Worm (Caenorhabditis elegans): ENCODE measurements around the gene nhr-143.

nhr-143 gene

ce11 chrV:8974889-8975422 lies at the start of gene nhr-143:
nhr-143 (minus strand) TSS chrV:8974939.
- TF ChIP-seq ceh-13 (GFP tag; optimal IDR thresholded peaks at IDR 0.05) (no peak), tbx-37 (GFP tag; conservative IDR thresholded peaks at IDR 0.05) (no peak), F13C5.2 (tag; optimal IDR thresholded peaks at IDR 0.05) (no peak), scrt-1 (GFP tag; IDR thresholded peaks at IDR 0.05) (no peak), tbx-11 (GFP tag; IDR thresholded peaks at IDR 0.05) (no peak), hmg-4 (GFP tag; optimal IDR thresholded peaks at IDR 0.05) (no peak)

DNA sequence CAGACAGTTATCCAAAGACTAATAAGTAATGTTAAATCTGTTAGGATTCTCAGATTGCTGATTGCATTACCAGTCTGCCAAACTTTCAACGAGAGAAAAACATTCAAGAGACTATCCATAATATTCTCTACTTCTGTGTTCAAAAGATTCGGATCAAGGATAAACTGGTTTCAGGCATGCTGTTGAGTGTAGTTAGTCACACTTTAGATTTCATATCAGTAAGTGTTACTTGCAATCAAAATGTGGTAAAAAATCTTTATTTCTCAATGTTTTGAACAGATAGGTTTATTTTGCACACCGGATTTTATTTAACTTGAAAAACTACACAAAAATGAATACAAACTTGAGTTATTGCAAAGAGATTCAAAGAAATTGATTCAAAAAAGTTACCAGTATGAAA lies 47.3 kb upstream of the nhr-143 start, which contains the start of gene oac-41:
Gene oac-41 (minus strand): TSS at position 101 of the 400 bp plus-strand sequence.
- TF ChIP-seq sea-1 (GFP tag; conservative IDR thresholded peaks at IDR 0.05) (no peak), aly-1 (tag; optimal IDR thresholded peaks at IDR 0.05) (no peak), tbx-37 (GFP tag; conservative IDR thresholded peaks at IDR 0.05) (no peak), ama-1 (optimal IDR thresholded peaks at IDR 0.05) (no peak), ets-7 (tag; optimal IDR thresholded peaks at IDR 0.05) (no peak), ceh-36 (tag; optimal IDR thresholded peaks at IDR 0.05) (no peak), flt-1 (GFP tag; IDR thresholded peaks at IDR 0.05) (no peak), tbx-11 (GFP tag; IDR thresholded peaks at IDR 0.05) (no peak), scrt-1 (GFP tag; IDR thresholded peaks at IDR 0.05) (no peak), pes-1 (GFP tag; IDR thresholded peaks at IDR 0.05) (no peak), hmbx-1 (tag; optimal IDR thresholded peaks at IDR 0.05) (no peak), B0310.2 (tag; optimal IDR thresholded peaks at IDR 0.05) (no peak), hnd-1 (tag; optimal IDR thresholded peaks at IDR 0.05) (no peak), ceh-13 (GFP tag; optimal IDR thresholded peaks at IDR 0.05) (no peak)

ce11 chrV:9018871-9019270 lies 44.1 kb upstream of the nhr-143 start:
- TF ChIP-seq tra-4 (tag; optimal IDR thresholded peaks at IDR 0.05) = no peak
- no peak for TF ChIP-seq tbx-11 (GFP tag; IDR thresholded peaks at IDR 0.05)
- no peak for TF ChIP-seq B0310.2 (tag; optimal IDR thresholded peaks at IDR 0.05)
- TF ChIP-seq hnd-1 (tag; optimal IDR thresholded peaks at IDR 0.05) = no peak
- TF ChIP-seq ceh-13 (GFP tag; optimal IDR thresholded peaks at IDR 0.05) = no peak
- no peak for TF ChIP-seq F13C5.2 (tag; optimal IDR thresholded peaks at IDR 0.05)

ce11 chrV:9016479-9016878 lies 41.7 kb upstream of the nhr-143 start, which contains the start of gene oac-40:
oac-40 (plus strand) TSS chrV:9016779.
- no peak for TF ChIP-seq ceh-13 (GFP tag; optimal IDR thresholded peaks at IDR 0.05)
- no peak for TF ChIP-seq sea-1 (GFP tag; conservative IDR thresholded peaks at IDR 0.05)
- TF ChIP-seq tra-4 (tag; optimal IDR thresholded peaks at IDR 0.05) = no peak
- TF ChIP-seq hmbx-1 (tag; optimal IDR thresholded peaks at IDR 0.05) = no peak
- no peak for TF ChIP-seq flt-1 (GFP tag; IDR thresholded peaks at IDR 0.05)
- TF ChIP-seq aly-1 (tag; optimal IDR thresholded peaks at IDR 0.05) = no peak
- TF ChIP-seq pes-1 (GFP tag; IDR thresholded peaks at IDR 0.05) = no peak

DNA sequence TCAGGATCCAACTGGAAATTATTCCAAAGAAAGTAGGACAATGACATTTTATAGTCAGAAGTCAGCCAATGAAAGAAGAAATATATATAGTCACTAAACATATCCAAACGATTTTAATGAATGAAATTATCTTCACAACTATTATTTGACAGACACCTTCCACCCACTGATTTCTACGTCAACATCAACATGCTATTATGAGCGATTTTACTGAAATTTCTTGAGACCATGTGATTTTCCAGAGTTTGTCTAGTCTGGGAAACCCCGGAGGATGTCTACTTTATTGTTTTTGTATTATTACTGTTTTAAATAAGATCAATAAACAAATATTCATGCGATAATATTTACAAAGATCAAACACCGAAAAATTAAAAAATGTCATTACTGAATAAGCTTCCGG lies 40.8 kb upstream of the nhr-143 start, which contains the start of gene srt-18:
Gene srt-18 (minus strand): TSS at position 101 of the 400 bp plus-strand sequence.
- TF ChIP-seq ets-7 (tag; optimal IDR thresholded peaks at IDR 0.05) = no peak
- no peak for TF ChIP-seq F13C5.2 (tag; optimal IDR thresholded peaks at IDR 0.05)
- no peak for TF ChIP-seq hmbx-1 (tag; optimal IDR thresholded peaks at IDR 0.05)

DNA sequence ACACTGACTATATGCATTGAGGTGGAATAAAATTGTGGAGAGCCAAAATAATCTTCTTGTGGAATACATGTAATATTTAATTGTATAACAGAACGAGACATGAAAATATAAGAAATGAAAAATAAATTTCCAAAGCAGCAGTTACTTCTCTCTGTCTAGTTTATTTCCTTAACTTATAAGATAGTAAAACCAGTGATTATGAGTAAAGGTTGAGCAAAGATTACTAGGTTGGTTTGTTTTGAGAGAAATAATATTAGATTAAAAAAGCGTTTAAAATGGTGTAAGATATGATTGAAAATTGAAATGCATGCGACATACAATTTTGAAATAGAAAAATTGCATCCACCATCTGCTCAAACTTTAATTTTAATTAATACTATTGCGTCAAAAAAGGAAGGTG lies 39.0 kb upstream of the nhr-143 start, which contains the start of gene srh-201:
Gene srh-201 (minus strand): TSS at position 101 of the 400 bp plus-strand sequence.
- no peak for TF ChIP-seq flt-1 (GFP tag; IDR thresholded peaks at IDR 0.05)
- no peak for TF ChIP-seq tra-4 (tag; optimal IDR thresholded peaks at IDR 0.05)
- TF ChIP-seq ets-7 (tag; optimal IDR thresholded peaks at IDR 0.05) = no peak
- TF ChIP-seq hnd-1 (tag; optimal IDR thresholded peaks at IDR 0.05) = no peak
- no peak for TF ChIP-seq tbx-11 (GFP tag; IDR thresholded peaks at IDR 0.05)
- TF ChIP-seq ceh-13 (GFP tag; optimal IDR thresholded peaks at IDR 0.05) = no peak
- no peak for TF ChIP-seq aly-1 (tag; optimal IDR thresholded peaks at IDR 0.05)
- TF ChIP-seq ama-1 (optimal IDR thresholded peaks at IDR 0.05) = no peak
- TF ChIP-seq F13C5.2 (tag; optimal IDR thresholded peaks at IDR 0.05) = no peak
- no peak for TF ChIP-seq scrt-1 (GFP tag; IDR thresholded peaks at IDR 0.05)
- TF ChIP-seq sea-1 (GFP tag; conservative IDR thresholded peaks at IDR 0.05) = no peak
- TF ChIP-seq tbx-37 (GFP tag; conservative IDR thresholded peaks at IDR 0.05) = no peak
- no peak for TF ChIP-seq hmg-4 (GFP tag; optimal IDR thresholded peaks at IDR 0.05)

DNA sequence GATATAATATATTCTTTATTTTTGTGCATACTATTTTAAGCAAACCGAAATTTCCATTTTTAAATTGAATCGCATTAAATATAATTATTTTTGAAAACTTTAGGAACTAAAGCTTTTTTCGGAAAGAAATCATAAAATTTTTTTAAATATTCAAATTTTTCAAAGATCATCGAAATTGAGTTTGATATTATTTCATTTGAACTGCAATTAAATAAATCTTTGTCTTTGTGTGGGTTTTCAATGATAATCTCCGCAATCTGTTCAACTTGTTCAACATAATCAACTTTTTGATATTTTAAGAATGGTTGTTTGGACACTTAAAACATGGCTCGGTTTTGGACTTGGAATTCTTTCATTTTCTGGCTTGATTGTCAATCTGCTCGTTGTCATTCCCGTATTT lies 34.4 kb upstream of the nhr-143 start, which contains the start of gene srx-2:
Gene srx-2 (plus strand): TSS at position 301 of the 400 bp plus-strand sequence.
- TF ChIP-seq pes-1 (GFP tag; IDR thresholded peaks at IDR 0.05) (no peak), tra-4 (tag; optimal IDR thresholded peaks at IDR 0.05) (no peak), ets-7 (tag; optimal IDR thresholded peaks at IDR 0.05) (no peak), scrt-1 (GFP tag; IDR thresholded peaks at IDR 0.05) (no peak), flt-1 (GFP tag; IDR thresholded peaks at IDR 0.05) (no peak), tbx-11 (GFP tag; IDR thresholded peaks at IDR 0.05) (no peak), sea-1 (GFP tag; conservative IDR thresholded peaks at IDR 0.05) (no peak), hnd-1 (tag; optimal IDR thresholded peaks at IDR 0.05) (no peak), ceh-36 (tag; optimal IDR thresholded peaks at IDR 0.05) (no peak), F13C5.2 (tag; optimal IDR thresholded peaks at IDR 0.05) (no peak)

DNA sequence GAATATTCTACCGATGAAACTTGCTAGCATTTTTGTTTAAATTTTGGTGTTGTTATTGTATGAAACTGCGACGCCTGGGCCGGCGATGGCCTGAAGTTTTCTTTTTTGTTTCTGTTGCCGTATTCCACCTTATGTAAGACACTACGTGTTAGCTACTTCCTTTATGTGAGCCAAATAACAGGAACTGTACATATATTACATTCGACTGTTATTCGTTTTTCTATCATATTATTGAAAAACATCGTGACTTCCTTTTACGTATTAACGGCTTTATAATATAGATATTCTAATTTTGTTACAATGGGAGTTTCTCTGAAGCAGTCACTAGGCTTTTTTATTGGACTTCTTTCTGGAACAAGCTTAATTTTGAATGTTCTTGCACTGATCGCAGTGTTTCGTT lies 30.5 kb upstream of the nhr-143 start, which contains the start of gene srx-3:
Gene srx-3 (plus strand): TSS at position 301 of the 400 bp plus-strand sequence.
- TF ChIP-seq sea-1 (GFP tag; conservative IDR thresholded peaks at IDR 0.05) (no peak), B0310.2 (tag; optimal IDR thresholded peaks at IDR 0.05) (no peak), flt-1 (GFP tag; IDR thresholded peaks at IDR 0.05) (no peak), ama-1 (optimal IDR thresholded peaks at IDR 0.05) (no peak), ets-7 (tag; optimal IDR thresholded peaks at IDR 0.05) (no peak), aly-1 (tag; optimal IDR thresholded peaks at IDR 0.05) (no peak), hmg-4 (GFP tag; optimal IDR thresholded peaks at IDR 0.05) (no peak)
